Worm (Caenorhabditis elegans) whole organism, L2 larva: ENCODE data around the gene Y54G11A.19.

ENCODE experiments used
- Y55F3AM.14 ChIP-seq: fragments of 200-800 bp; sonication (Bioruptor generic); optimal IDR thresholded peaks from 2 replicates; lab custom pipeline; 2018; ENCODE audit warnings: mild to moderate bottlenecking, missing genetic modification characterization, missing compliant biosample characterization
- blmp-1 ChIP-seq: sonication (generic microtip); optimal IDR thresholded peaks from 2 replicates; lab custom pipeline; 2017; ENCODE audit warnings: missing genetic modification characterization, mild to moderate bottlenecking, missing compliant biosample characterization, antibody characterized with exemption, moderate library complexity; ENCODE audit not compliant: insufficient read depth
- elt-1 ChIP-seq: fragments of 150-350 bp; optimal IDR thresholded peaks from 2 replicates; lab custom pipeline; 2014; ENCODE audit warnings: missing biosample characterization, missing genetic modification characterization
- elt-3 ChIP-seq: sonication (generic microtip); optimal IDR thresholded peaks from 2 replicates; lab custom pipeline; 2017; ENCODE audit warnings: missing biosample characterization, missing genetic modification characterization
- fos-1 ChIP-seq: fragments of 150-350 bp; optimal IDR thresholded peaks from 2 replicates; lab custom pipeline; 2014; ENCODE audit warnings: missing biosample characterization, missing genetic modification characterization
- gmeb-1 ChIP-seq: fragments of 150-350 bp; optimal IDR thresholded peaks from 2 replicates; lab custom pipeline; 2014; ENCODE audit warnings: missing biosample characterization, missing genetic modification characterization
- lin-13 ChIP-seq: fragments of 150-350 bp; optimal IDR thresholded peaks from 2 replicates; lab custom pipeline; 2014; ENCODE audit warnings: missing biosample characterization, missing genetic modification reagents, missing genetic modification characterization
- lin-39 ChIP-seq: fragments of 150-350 bp; optimal IDR thresholded peaks from 2 replicates; lab custom pipeline; 2014; ENCODE audit warnings: missing biosample characterization, missing genetic modification reagents, missing genetic modification characterization
- nhr-10 ChIP-seq: sonication (generic microtip); optimal IDR thresholded peaks from 2 replicates; lab custom pipeline; 2017; ENCODE audit warnings: missing biosample characterization, missing genetic modification characterization
- nhr-237 ChIP-seq: fragments of 150-350 bp; optimal IDR thresholded peaks from 2 replicates; lab custom pipeline; 2014; ENCODE audit warnings: missing biosample characterization, missing genetic modification characterization
- sem-4 ChIP-seq: fragments of 150-350 bp; optimal IDR thresholded peaks from 2 replicates; lab custom pipeline; 2014; ENCODE audit warnings: missing biosample characterization, missing genetic modification reagents, missing genetic modification characterization
- ztf-11 ChIP-seq: sonication (generic microtip); optimal IDR thresholded peaks from 2 replicates; lab custom pipeline; 2017; ENCODE audit warnings: missing biosample characterization, missing genetic modification characterization
- ztf-4 ChIP-seq: fragments of 150-350 bp; optimal IDR thresholded peaks from 2 replicates; lab custom pipeline; 2014; ENCODE audit warnings: missing biosample characterization, missing genetic modification characterization

DNA sequence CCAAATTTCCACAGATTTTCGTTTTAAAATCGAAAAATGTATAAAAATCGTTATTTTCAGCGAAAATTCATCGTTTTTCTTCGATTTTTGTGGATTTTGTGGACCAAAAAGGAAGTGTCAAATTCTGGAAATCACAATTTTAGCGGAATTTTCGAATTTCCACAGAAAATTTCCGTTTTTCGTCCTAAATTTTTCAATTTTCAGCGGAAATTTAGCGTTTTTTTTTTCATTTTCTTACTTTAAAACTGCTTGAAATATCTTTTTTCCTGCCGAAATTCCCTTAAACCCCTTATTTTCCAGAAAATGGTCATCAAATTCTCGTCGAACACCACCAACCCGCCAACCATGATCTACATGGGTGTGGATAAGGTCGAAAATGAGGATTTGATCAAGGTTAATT, 4.6 kb downstream of the Y54G11A.19 start, which contains the start of gene Y54G11A.2:
- TF ChIP-seq lin-13 (GFP tag; lab: Kevin White, UChicago) (no peak), ztf-4 (no peak), blmp-1 (tag; lab: Kevin White, UChicago) (no peak), nhr-237 (tag; lab: Kevin White, UChicago) (no peak), gmeb-1 (no peak), nhr-10 (tag; lab: Kevin White, UChicago) (no peak), elt-3 (tag; lab: Kevin White, UChicago) (no peak), elt-1 (tag; lab: Kevin White, UChicago) (no peak), sem-4 (tag; lab: Kevin White, UChicago) (no peak), Y55F3AM.14 (GFP tag; lab: Kevin White, UChicago) (no peak), fos-1 (tag; lab: Kevin White, UChicago) (no peak), ztf-11 (tag; lab: Kevin White, UChicago) (no peak), lin-39 (tag; lab: Kevin White, UChicago) (no peak)
